Worm (Caenorhabditis elegans): ENCODE measurements around the gene nspc-3.
A peak's percentile ranks its signal among the peaks of the same experiment; 100 is the strongest.

ce11 chrX:8565810-8566416, 29.0 kb downstream of the nspc-3 start:
- TF ChIP-seq ets-7 (tag; optimal IDR thresholded peaks at IDR 0.05), result no peak
- no peak for TF ChIP-seq ama-1 (optimal IDR thresholded peaks at IDR 0.05)
- no peak for TF ChIP-seq flt-1 (GFP tag; IDR thresholded peaks at IDR 0.05)
- TF ChIP-seq tbx-37 (GFP tag; conservative IDR thresholded peaks at IDR 0.05), result no peak
- TF ChIP-seq aly-1 (tag; optimal IDR thresholded peaks at IDR 0.05), result no peak
- TF ChIP-seq ceh-13 (GFP tag; optimal IDR thresholded peaks at IDR 0.05), result no peak
- TF ChIP-seq hmg-4 (GFP tag; optimal IDR thresholded peaks at IDR 0.05), result peak; percentile 59
- no peak for TF ChIP-seq pes-1 (GFP tag; IDR thresholded peaks at IDR 0.05)

Data from whole organism, early embryonic.